In genomic region chr4:1053653-1054163, dm6 we compare ENCODE assay signal across 5 fruit fly cellular contexts.
TF ChIP-seq lines count a peak whose summit lies in the region.

Gene CaMKII, minus strand, starts transcription at chr4:1053703.

- TF ChIP-seq CTCF in whole organism, embryonic (GFP tag; optimal IDR thresholded peaks at IDR 0.05; lab: Kevin White, UChicago) = no peak

TF ChIP-seq in whole organism, adult, 20 proteins besides CTCF, POLR2A, EP300 and RAD21:
- TF ChIP-seq CG7101 (tag; optimal IDR thresholded peaks at IDR 0.05; lab: Kevin White, UChicago) (peak; percentile 17), CG7045 (GFP tag; optimal IDR thresholded peaks at IDR 0.05; lab: Kevin White, UChicago) (no peak), Crg-1 (GFP tag; optimal IDR thresholded peaks at IDR 0.05; lab: Kevin White, UChicago) (peak; percentile 26), CG14711 (tag; optimal IDR thresholded peaks at IDR 0.05; lab: Kevin White, UChicago) (no peak), pad (GFP tag; optimal IDR thresholded peaks at IDR 0.05; lab: Kevin White, UChicago) (peak; percentile 10), CG12768 (GFP tag; optimal IDR thresholded peaks at IDR 0.05; lab: Kevin White, UChicago) (peak; percentile 26), toe (GFP tag; optimal IDR thresholded peaks at IDR 0.05; lab: Kevin White, UChicago) (no peak), cic (GFP tag; optimal IDR thresholded peaks at IDR 0.05; lab: Kevin White, UChicago) (peak; percentile 7), CG11617 (GFP tag; optimal IDR thresholded peaks at IDR 0.05; lab: Kevin White, UChicago) (peak; percentile 18), CG5204 (GFP tag; optimal IDR thresholded peaks at IDR 0.05; lab: Kevin White, UChicago) (no peak), ovo (GFP tag; optimal IDR thresholded peaks at IDR 0.05; lab: Kevin White, UChicago) (no peak), tj (GFP tag; optimal IDR thresholded peaks at IDR 0.05; lab: Kevin White, UChicago) (no peak)

TF ChIP-seq in whole organism, embryonic, 481 proteins besides CTCF, POLR2A, EP300 and RAD21 (continues in another document):
- TF ChIP-seq CG18476 (GFP tag; optimal IDR thresholded peaks at IDR 0.05; lab: Kevin White, UChicago) (no peak), HLHmδ (GFP tag; optimal IDR thresholded peaks at IDR 0.05; lab: Kevin White, UChicago) (no peak), C15 (GFP tag; IDR thresholded peaks at IDR 0.05; lab: Robert Waterston, UW) (no peak), CG1603 (tag; optimal IDR thresholded peaks at IDR 0.05; lab: Kevin White, UChicago) (no peak), oc (tag; optimal IDR thresholded peaks at IDR 0.05; lab: Kevin White, UChicago) (no peak), Kr (GFP tag; optimal IDR thresholded peaks at IDR 0.05; lab: Kevin White, UChicago) (no peak), bowl (GFP tag; IDR thresholded peaks at IDR 0.05; lab: Robert Waterston, UW) (no peak), ssp (GFP tag; IDR thresholded peaks at IDR 0.05; lab: Robert Waterston, UW) (peak; percentile 29; the same call in 1 of the 2 replicates), dmrt99B (tag; optimal IDR thresholded peaks at IDR 0.05; lab: Kevin White, UChicago) (no peak), CG31365 (tag; optimal IDR thresholded peaks at IDR 0.05; lab: Kevin White, UChicago) (no peak), Drgx (GFP tag; IDR thresholded peaks at IDR 0.05; lab: Robert Waterston, UW) (no peak), repo (GFP tag; optimal IDR thresholded peaks at IDR 0.05; lab: Kevin White, UChicago) (no peak), Bdp1 (GFP tag; optimal IDR thresholded peaks at IDR 0.05; lab: Kevin White, UChicago) (no peak), CG7271 (tag; optimal IDR thresholded peaks at IDR 0.05; lab: Kevin White, UChicago) (peak; percentile 22), CG4730 (GFP tag; IDR thresholded peaks at IDR 0.05; lab: Robert Waterston, UW) (no peak), Fer2 (tag; optimal IDR thresholded peaks at IDR 0.05; lab: Kevin White, UChicago) (no peak), CG3281 (GFP tag; optimal IDR thresholded peaks at IDR 0.05; lab: Kevin White, UChicago) (peak; percentile 35), CG4424 (GFP tag; optimal IDR thresholded peaks at IDR 0.05; lab: Kevin White, UChicago) (peak; percentile 54), ham (GFP tag; IDR thresholded peaks at IDR 0.05; lab: Robert Waterston, UW) (no peak), Atf-2 (GFP tag; optimal IDR thresholded peaks at IDR 0.05; lab: Kevin White, UChicago) (no peak), HmgD (GFP tag; optimal IDR thresholded peaks at IDR 0.05; lab: Kevin White, UChicago) (no peak)

TF ChIP-seq in whole organism, prepupa, 60 proteins besides CTCF, POLR2A, EP300 and RAD21 (continues in another document):
- no peak for TF ChIP-seq CG6276 (GFP tag; optimal IDR thresholded peaks at IDR 0.05; lab: Kevin White, UChicago)
- no peak for TF ChIP-seq CG6792 (GFP tag; optimal IDR thresholded peaks at IDR 0.05; lab: Kevin White, UChicago)
- TF ChIP-seq esn (GFP tag; optimal IDR thresholded peaks at IDR 0.05; lab: Kevin White, UChicago) = peak; percentile 28
- TF ChIP-seq OdsH (GFP tag; optimal IDR thresholded peaks at IDR 0.05; lab: Kevin White, UChicago) = peak; percentile 46
- no peak for TF ChIP-seq Blimp-1 (GFP tag; optimal IDR thresholded peaks at IDR 0.05; lab: Kevin White, UChicago)
- no peak for TF ChIP-seq CG9139 (GFP tag; optimal IDR thresholded peaks at IDR 0.05; lab: Kevin White, UChicago)
- TF ChIP-seq CG6854 (GFP tag; optimal IDR thresholded peaks at IDR 0.05; lab: Kevin White, UChicago) = no peak
- peak; percentile 17 for TF ChIP-seq Eip75B (GFP tag; optimal IDR thresholded peaks at IDR 0.05; lab: Kevin White, UChicago)
- TF ChIP-seq CG34406 (GFP tag; optimal IDR thresholded peaks at IDR 0.05; lab: Kevin White, UChicago) = peak; percentile 16
- peak; percentile 83 for TF ChIP-seq Eip78C (GFP tag; lab: Kevin White, UChicago)
- TF ChIP-seq Sox102F (GFP tag; optimal IDR thresholded peaks at IDR 0.05; lab: Kevin White, UChicago) = peak; percentile 1
- peak; percentile 33 for TF ChIP-seq pdm3 (GFP tag; optimal IDR thresholded peaks at IDR 0.05; lab: Kevin White, UChicago)
- TF ChIP-seq Gug (GFP tag; IDR thresholded peaks at IDR 0.05; lab: Robert Waterston, UW) = no peak
- TF ChIP-seq Sox14 (GFP tag; optimal IDR thresholded peaks at IDR 0.05; lab: Kevin White, UChicago) = peak; percentile 7
- no peak for TF ChIP-seq fkh (GFP tag; optimal IDR thresholded peaks at IDR 0.05; lab: Kevin White, UChicago)
- TF ChIP-seq Ets96B (tag; optimal IDR thresholded peaks at IDR 0.05; lab: Kevin White, UChicago) = peak; percentile 4
- TF ChIP-seq CG1621 (tag; optimal IDR thresholded peaks at IDR 0.05; lab: Kevin White, UChicago) = no peak
- peak; percentile 2 for TF ChIP-seq CG10669 (GFP tag; optimal IDR thresholded peaks at IDR 0.05; lab: Kevin White, UChicago)
- TF ChIP-seq lz (GFP tag; optimal IDR thresholded peaks at IDR 0.05; lab: Kevin White, UChicago) = no peak
- TF ChIP-seq CG11294 (GFP tag; IDR thresholded peaks at IDR 0.05; lab: Robert Waterston, UW) = no peak
- TF ChIP-seq Met (GFP tag; optimal IDR thresholded peaks at IDR 0.05; lab: Kevin White, UChicago) = peak; percentile 35
- peak; percentile 36 for TF ChIP-seq acj6 (GFP tag; optimal IDR thresholded peaks at IDR 0.05; lab: Kevin White, UChicago)

TF ChIP-seq in whole organism, pupa, 21 proteins besides CTCF, POLR2A, EP300 and RAD21:
- peak; percentile 1 for TF ChIP-seq CG17806 (tag; optimal IDR thresholded peaks at IDR 0.05; lab: Kevin White, UChicago)
- peak; percentile 12 for TF ChIP-seq Pif1B (GFP tag; optimal IDR thresholded peaks at IDR 0.05; lab: Kevin White, UChicago)
- no peak for TF ChIP-seq gl (tag; optimal IDR thresholded peaks at IDR 0.05; lab: Kevin White, UChicago)

TF ChIP-seq in whole organism, wandering third instar larva, 38 proteins besides CTCF, POLR2A, EP300 and RAD21:
- TF ChIP-seq rgr (GFP tag; optimal IDR thresholded peaks at IDR 0.05; lab: Kevin White, UChicago) (peak; percentile 38), N (GFP tag; optimal IDR thresholded peaks at IDR 0.05; lab: Kevin White, UChicago) (no peak), woc (GFP tag; optimal IDR thresholded peaks at IDR 0.05; lab: Kevin White, UChicago) (peak; percentile 24), psq (GFP tag; optimal IDR thresholded peaks at IDR 0.05; lab: Kevin White, UChicago) (peak; percentile 32), h (GFP tag; optimal IDR thresholded peaks at IDR 0.05; lab: Kevin White, UChicago) (peak; percentile 40), OdsH (GFP tag; optimal IDR thresholded peaks at IDR 0.05; lab: Kevin White, UChicago) (peak; percentile 3), sage (GFP tag; optimal IDR thresholded peaks at IDR 0.05; lab: Kevin White, UChicago) (peak; percentile 37), brk (GFP tag; optimal IDR thresholded peaks at IDR 0.05; lab: Kevin White, UChicago) (no peak)
TF ChIP-seq in whole organism, wandering third instar larva: peak in this region for 6.
